Worm (Caenorhabditis elegans): ENCODE results near the gene Y41D4B.11.

DNA sequence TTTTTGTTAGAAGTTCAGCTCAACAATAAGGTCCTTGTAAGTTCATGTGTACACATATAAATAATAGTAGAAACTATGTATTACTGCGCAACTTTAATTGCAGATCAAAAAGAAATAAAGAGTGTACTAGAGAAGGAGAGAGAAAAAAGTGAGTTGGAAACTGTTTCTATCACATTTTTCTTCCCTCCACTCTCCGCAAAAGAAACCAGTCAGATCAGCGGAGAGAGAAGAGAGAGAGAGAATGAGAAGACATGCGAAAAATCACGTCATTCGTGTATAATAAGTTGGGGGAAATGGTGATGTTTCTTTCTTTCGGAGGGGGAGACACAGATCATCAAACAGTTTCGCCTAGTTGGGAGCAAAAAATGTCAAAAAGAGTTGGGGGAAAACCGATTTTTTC, 49.8 kb downstream of the Y41D4B.11 start:
- TF ChIP-seq unc-62 (GFP tag; optimal IDR thresholded peaks at IDR 0.05) (no peak), nfya-1 (tag; optimal IDR thresholded peaks at IDR 0.05; ENCODE audit: insufficient read depth) (peak; percentile 43), elt-1 (tag; optimal IDR thresholded peaks at IDR 0.05) (no peak), ceh-82 (tag; optimal IDR thresholded peaks at IDR 0.05) (no peak), nhr-11 (tag; optimal IDR thresholded peaks at IDR 0.05) (no peak), ceh-16 (tag; optimal IDR thresholded peaks at IDR 0.05) (no peak), nhr-12 (tag; optimal IDR thresholded peaks at IDR 0.05) (no peak), pha-4 (tag; optimal IDR thresholded peaks at IDR 0.05) (peak; percentile 67), ceh-28 (tag; optimal IDR thresholded peaks at IDR 0.05) (no peak), elt-3 (tag; optimal IDR thresholded peaks at IDR 0.05) (no peak), R02D3.7 (tag; optimal IDR thresholded peaks at IDR 0.05) (no peak), ama-1 (optimal IDR thresholded peaks at IDR 0.05) (no peak), nhr-237 (tag; optimal IDR thresholded peaks at IDR 0.05) (no peak)
